Fruit fly (Drosophila melanogaster) whole organism, embryonic: Measurements from ENCODE around the gene CG1161.

Experiments used
- Asciz ChIP-seq: fragments of 200-800 bp; sonication (Bioruptor generic); optimal IDR thresholded peaks from 2 replicates; lab custom pipeline; 2017; ENCODE audit warnings: missing biosample characterization, mild to moderate bottlenecking, missing genetic modification characterization, missing genetic modification reagents
- CG11085 ChIP-seq: fragments of 200-800 bp; sonication (Bioruptor generic); IDR thresholded peaks from 2 replicates; pipeline ENCODE4 v1.3.6; 2022; ENCODE audit warnings: missing biosample characterization, missing genetic modification characterization
- CG12104 ChIP-seq: fragments of 200-800 bp; sonication (Bioruptor generic); optimal IDR thresholded peaks from 3 replicates; lab custom pipeline; 2016; ENCODE audit warnings: missing biosample characterization, missing genetic modification characterization
- CG12219 ChIP-seq: fragments of 200-800 bp; sonication (Bioruptor generic); optimal IDR thresholded peaks from 3 replicates; lab custom pipeline; 2018; ENCODE audit warnings: missing biosample characterization, mild to moderate bottlenecking, missing genetic modification characterization
- CG16815 ChIP-seq: fragments of 200-800 bp; sonication (Bioruptor generic); optimal IDR thresholded peaks from 3 replicates; lab custom pipeline; 2017; ENCODE audit warnings: missing biosample characterization, mild to moderate bottlenecking, missing genetic modification characterization
- CG17361 ChIP-seq: fragments of 200-800 bp; sonication (Bioruptor generic); IDR thresholded peaks from 3 replicates; pipeline ENCODE4 v1.3.6; 2022; ENCODE audit warnings: missing biosample characterization, missing genetic modification characterization
- CG30020 ChIP-seq: fragments of 200-800 bp; optimal IDR thresholded peaks from 2 replicates; lab custom pipeline; 2019; ENCODE audit warnings: missing biosample characterization, mild to moderate bottlenecking, missing genetic modification characterization, moderate library complexity
- CG43689 ChIP-seq: fragments of 200-800 bp; sonication (Bioruptor generic); IDR thresholded peaks from 2 replicates; pipeline ENCODE4 v1.3.6; 2022; ENCODE audit warnings: missing biosample characterization, missing genetic modification characterization
- CG4730 ChIP-seq: fragments of 200-800 bp; sonication (Bioruptor generic); IDR thresholded peaks from 2 replicates; pipeline ENCODE4 v1.3.6; 2022; ENCODE audit warnings: missing biosample characterization, missing genetic modification characterization
- CG6175 ChIP-seq: fragments of 200-800 bp; sonication (Bioruptor generic); IDR thresholded peaks from 3 replicates; pipeline ENCODE4 v1.3.6; 2022; ENCODE audit warnings: missing biosample characterization, missing genetic modification characterization
- CG6854 ChIP-seq: fragments of 200-800 bp; sonication (Bioruptor generic); optimal IDR thresholded peaks from 3 replicates; lab custom pipeline; 2017; ENCODE audit warnings: missing biosample characterization, mild to moderate bottlenecking, missing genetic modification characterization
- CG7271 ChIP-seq: fragments of 200-800 bp; sonication (Bioruptor generic); optimal IDR thresholded peaks from 2 replicates; lab custom pipeline; 2018; ENCODE audit warnings: missing biosample characterization, mild to moderate bottlenecking, missing genetic modification characterization, moderate library complexity
- CG7987 ChIP-seq: fragments of 200-800 bp; sonication (Bioruptor generic); optimal IDR thresholded peaks from 2 replicates; lab custom pipeline; 2018; ENCODE audit warnings: missing biosample characterization, mild to moderate bottlenecking, missing genetic modification characterization, moderate library complexity
- CG9727 ChIP-seq: fragments of 200-800 bp; sonication (Bioruptor generic); optimal IDR thresholded peaks from 3 replicates; lab custom pipeline; 2017; ENCODE audit warnings: missing biosample characterization, mild to moderate bottlenecking, missing genetic modification characterization
- Dbx ChIP-seq: fragments of 200-800 bp; sonication (Bioruptor generic); IDR thresholded peaks from 3 replicates; pipeline ENCODE4 v1.3.6; 2022; ENCODE audit warnings: missing biosample characterization, missing genetic modification characterization
- Deaf1 ChIP-seq: fragments of 200-800 bp; optimal IDR thresholded peaks from 3 replicates; lab custom pipeline; 2019; ENCODE audit warnings: missing biosample characterization, mild to moderate bottlenecking, missing genetic modification characterization, moderate library complexity
- Dp ChIP-seq: fragments of 200-800 bp; sonication (Bioruptor generic); optimal IDR thresholded peaks from 2 replicates; lab custom pipeline; 2018; ENCODE audit warnings: missing biosample characterization, mild to moderate bottlenecking, missing genetic modification characterization, moderate library complexity
- Drgx ChIP-seq: fragments of 200-800 bp; sonication (Bioruptor generic); IDR thresholded peaks from 2 replicates; pipeline ENCODE4 v1.3.6; 2022; ENCODE audit warnings: missing biosample characterization, missing genetic modification characterization
- Gsc ChIP-seq: fragments of 200-800 bp; sonication (Bioruptor generic); IDR thresholded peaks from 2 replicates; pipeline ENCODE4 v1.3.6; 2022; ENCODE audit warnings: missing biosample characterization, missing genetic modification characterization
- HHEX ChIP-seq: fragments of 200-800 bp; sonication (Bioruptor generic); optimal IDR thresholded peaks from 3 replicates; lab custom pipeline; 2017; ENCODE audit warnings: missing biosample characterization, mild to moderate bottlenecking, missing genetic modification characterization, missing genetic modification reagents
- HLH54F ChIP-seq: fragments of 200-800 bp; sonication (Bioruptor generic); optimal IDR thresholded peaks from 3 replicates; lab custom pipeline; 2016; ENCODE audit warnings: missing biosample characterization, missing genetic modification characterization
- HLHmδ ChIP-seq: fragments of 200-800 bp; sonication (Bioruptor generic); optimal IDR thresholded peaks from 2 replicates; lab custom pipeline; 2018; ENCODE audit warnings: missing biosample characterization, mild to moderate bottlenecking, missing genetic modification characterization, moderate library complexity
- Hand ChIP-seq: fragments of 200-800 bp; sonication (Bioruptor generic); optimal IDR thresholded peaks from 2 replicates; lab custom pipeline; 2017; ENCODE audit warnings: mild to moderate bottlenecking, missing biosample characterization, missing genetic modification reagents, missing genetic modification characterization
- Hr3 ChIP-seq: fragments of 200-800 bp; sonication (Bioruptor generic); optimal IDR thresholded peaks from 3 replicates; lab custom pipeline; 2016; ENCODE audit warnings: missing biosample characterization, missing genetic modification characterization
- Hr51 ChIP-seq, 2 experiments: fragments of 200-800 bp; sonication (Bioruptor generic); optimal IDR thresholded peaks; 2 replicates in 1 of 2; 3 replicates in 1 of 2; lab custom pipeline; 2016 to 2018; ENCODE audit warnings: missing biosample characterization in 2 of 2, missing genetic modification characterization in 2 of 2, mild to moderate bottlenecking in 1 of 2, moderate library complexity in 1 of 2
- MTF-1 ChIP-seq: fragments of 200-800 bp; sonication (Bioruptor generic); optimal IDR thresholded peaks from 2 replicates; lab custom pipeline; 2018; ENCODE audit warnings: missing biosample characterization, mild to moderate bottlenecking, missing genetic modification characterization, borderline replicate concordance
- NC2α ChIP-seq: fragments of 200-800 bp; sonication (Bioruptor generic); optimal IDR thresholded peaks from 2 replicates; lab custom pipeline; 2016; ENCODE audit warnings: missing biosample characterization, missing genetic modification characterization
- Ssrp ChIP-seq: fragments of 200-800 bp; sonication (Bioruptor generic); optimal IDR thresholded peaks from 2 replicates; lab custom pipeline; 2018; ENCODE audit warnings: missing biosample characterization, mild to moderate bottlenecking, missing genetic modification characterization, moderate library complexity
- Xbp1 ChIP-seq: fragments of 200-800 bp; sonication (Bioruptor generic); optimal IDR thresholded peaks from 3 replicates; lab custom pipeline; 2016; ENCODE audit warnings: missing biosample characterization, mild to moderate bottlenecking, missing genetic modification characterization
- Xrp1 ChIP-seq: fragments of 200-800 bp; sonication (Bioruptor generic); IDR thresholded peaks from 2 replicates; pipeline ENCODE4 v1.3.6; 2022; ENCODE audit warnings: missing biosample characterization, missing genetic modification characterization
- ab ChIP-seq: fragments of 200-800 bp; sonication (Bioruptor generic); optimal IDR thresholded peaks from 2 replicates; lab custom pipeline; 2016; ENCODE audit warnings: missing biosample characterization, missing genetic modification characterization
- ash1 ChIP-seq: fragments of 200-800 bp; sonication (Bioruptor generic); optimal IDR thresholded peaks from 2 replicates; lab custom pipeline; 2018; ENCODE audit warnings: missing biosample characterization, mild to moderate bottlenecking, missing genetic modification characterization
- bsh ChIP-seq, 2 experiments: fragments of 200-800 bp; sonication (Bioruptor generic); optimal IDR thresholded peaks; 2 replicates each; lab custom pipeline; 2017 to 2018; ENCODE audit warnings: mild to moderate bottlenecking in 2 of 2, missing biosample characterization in 2 of 2, missing genetic modification characterization in 2 of 2, moderate library complexity in 1 of 2
- chinmo ChIP-seq: fragments of 200-800 bp; sonication (Bioruptor generic); IDR thresholded peaks from 4 replicates; pipeline ENCODE4 v1.3.6; 2022; ENCODE audit warnings: missing biosample characterization, missing genetic modification characterization; ENCODE audit not compliant: partially characterized antibody
- da ChIP-seq: fragments of 200-800 bp; sonication (Bioruptor generic); optimal IDR thresholded peaks from 2 replicates; lab custom pipeline; 2016; ENCODE audit warnings: missing biosample characterization, missing genetic modification characterization
- danr ChIP-seq: fragments of 200-800 bp; sonication (Bioruptor generic); IDR thresholded peaks from 2 replicates; pipeline ENCODE4 v1.3.6; 2022; ENCODE audit warnings: missing biosample characterization, missing genetic modification characterization
- dmrt99B ChIP-seq: fragments of 200-800 bp; sonication (Bioruptor generic); optimal IDR thresholded peaks from 2 replicates; lab custom pipeline; 2018; ENCODE audit warnings: missing biosample characterization, mild to moderate bottlenecking, missing genetic modification characterization, moderate library complexity
- dpn ChIP-seq, 2 experiments: fragments of 200-800 bp; sonication (Bioruptor generic); optimal IDR thresholded peaks; 3 replicates each; lab custom pipeline; 2016; ENCODE audit warnings: missing biosample characterization in 2 of 2, missing genetic modification characterization in 2 of 2
- exex ChIP-seq: fragments of 200-800 bp; sonication (Bioruptor generic); optimal IDR thresholded peaks from 4 replicates; lab custom pipeline; 2018; ENCODE audit warnings: missing biosample characterization, mild to moderate bottlenecking, missing genetic modification characterization, moderate library complexity
- ftz-f1 ChIP-seq: fragments of 200-800 bp; sonication (Bioruptor generic); optimal IDR thresholded peaks from 2 replicates; lab custom pipeline; 2016; ENCODE audit warnings: missing biosample characterization, missing genetic modification characterization
- gcm2 ChIP-seq: fragments of 200-800 bp; sonication (Bioruptor generic); optimal IDR thresholded peaks from 2 replicates; lab custom pipeline; 2016; ENCODE audit warnings: missing biosample characterization, missing genetic modification characterization
- insv ChIP-seq, 2 experiments: fragments of 200-800 bp; sonication (Bioruptor generic); optimal IDR thresholded peaks; 3 replicates each; lab custom pipeline; 2016 to 2018; ENCODE audit warnings: missing biosample characterization in 2 of 2, missing genetic modification characterization in 2 of 2
- lola ChIP-seq, 3 experiments: fragments of >200 bp in 2 of 3; fragments of 200-800 bp in 1 of 3; sonication (Bioruptor generic) in 1 of 3; optimal IDR thresholded peaks; 2 replicates each; lab custom pipeline; 2017 to 2019; ENCODE audit warnings: missing biosample characterization in 3 of 3, missing genetic modification characterization in 3 of 3, mild to moderate bottlenecking in 1 of 3, moderate library complexity in 1 of 3
- pho ChIP-seq: fragments of 200-800 bp; sonication (Bioruptor generic); optimal IDR thresholded peaks from 2 replicates; lab custom pipeline; 2016; ENCODE audit warnings: missing biosample characterization, missing genetic modification characterization
- pum ChIP-seq: fragments of 200-800 bp; sonication (Bioruptor generic); optimal IDR thresholded peaks from 2 replicates; lab custom pipeline; 2016; ENCODE audit warnings: missing biosample characterization, missing genetic modification characterization
- rib ChIP-seq: fragments of 200-800 bp; sonication (Bioruptor generic); IDR thresholded peaks from 2 replicates; pipeline ENCODE4 v1.3.6; 2022; ENCODE audit warnings: missing biosample characterization, missing genetic modification characterization
- schlank ChIP-seq: fragments of 200-800 bp; sonication (Bioruptor generic); optimal IDR thresholded peaks from 2 replicates; lab custom pipeline; 2018; ENCODE audit warnings: missing biosample characterization, mild to moderate bottlenecking, missing genetic modification characterization
- shn ChIP-seq: fragments of 200-800 bp; sonication (Bioruptor generic); optimal IDR thresholded peaks from 3 replicates; lab custom pipeline; 2016; ENCODE audit warnings: missing biosample characterization, missing genetic modification characterization
- stwl ChIP-seq: fragments of 200-800 bp; sonication (Bioruptor generic); optimal IDR thresholded peaks from 3 replicates; lab custom pipeline; 2018; ENCODE audit warnings: missing biosample characterization, mild to moderate bottlenecking, missing genetic modification characterization, moderate library complexity
- tx ChIP-seq: fragments of 200-800 bp; sonication (Bioruptor generic); optimal IDR thresholded peaks from 2 replicates; lab custom pipeline; 2016; ENCODE audit warnings: missing biosample characterization, missing genetic modification characterization
- zen2 ChIP-seq: fragments of 200-800 bp; sonication (Bioruptor generic); IDR thresholded peaks from 3 replicates; pipeline ENCODE4 v1.3.6; 2022; ENCODE audit warnings: missing biosample characterization, missing genetic modification characterization; ENCODE audit not compliant: partially characterized antibody

Gene CG1161

dm6 chr3R:5320672-5321071 lies 34.2 kb upstream of the CG1161 start (continued):
- TF ChIP-seq da (GFP tag; lab: Kevin White, UChicago) (no peak), dmrt99B (no peak), shn (GFP tag; lab: Kevin White, UChicago) (no peak), CG7271 (tag; lab: Kevin White, UChicago) (no peak), CG17361 (GFP tag; lab: Robert Waterston, UW) (no peak), NC2α (GFP tag; lab: Kevin White, UChicago) (no peak), danr (GFP tag; lab: Robert Waterston, UW) (no peak), Deaf1 (tag; lab: Kevin White, UChicago) (no peak), insv (GFP tag; optimal IDR thresholded peaks at IDR 0.05; lab: Kevin White, UChicago) (no peak), pum (GFP tag; lab: Kevin White, UChicago) (no peak), HLHmδ (GFP tag; lab: Kevin White, UChicago) (no peak), CG12104 (GFP tag; lab: Kevin White, UChicago) (no peak), Xrp1 (GFP tag; lab: Robert Waterston, UW) (peak; percentile 26; the same call in 1 of the 2 replicates), bsh (GFP tag; optimal IDR thresholded peaks at IDR 0.05; lab: Kevin White, UChicago) (no peak), pho (GFP tag; lab: Kevin White, UChicago) (no peak), ftz-f1 (GFP tag; lab: Kevin White, UChicago) (no peak), CG43689 (GFP tag; lab: Robert Waterston, UW) (no peak), Xbp1 (GFP tag; lab: Kevin White, UChicago) (no peak), schlank (no peak), Gsc (GFP tag; lab: Robert Waterston, UW) (no peak), HLH54F (no peak), chinmo (GFP tag; lab: Robert Waterston, UW) (no peak), ash1 (GFP tag; lab: Kevin White, UChicago) (no peak), dpn (GFP tag; optimal IDR thresholded peaks at IDR 0.05; lab: Kevin White, UChicago) (no peak), CG9727 (GFP tag; lab: Kevin White, UChicago) (no peak), CG30020 (tag; lab: Kevin White, UChicago) (no peak), Dbx (GFP tag; lab: Robert Waterston, UW) (no peak), zen2 (GFP tag; lab: Robert Waterston, UW) (no peak), exex (no peak), CG6854 (GFP tag; lab: Kevin White, UChicago) (no peak), Hr3 (GFP tag; lab: Kevin White, UChicago) (no peak), HHEX (peak; percentile 34), Drgx (GFP tag; lab: Robert Waterston, UW) (no peak), Ssrp (no peak), Hand (no peak), CG16815 (GFP tag; lab: Kevin White, UChicago) (no peak), ab (GFP tag; lab: Kevin White, UChicago) (no peak), CG7987 (GFP tag; lab: Kevin White, UChicago) (peak; percentile 45), Hr51 (GFP tag; optimal IDR thresholded peaks at IDR 0.05; lab: Kevin White, UChicago) (no peak), CG4730 (GFP tag; lab: Robert Waterston, UW) (no peak), tx (GFP tag; lab: Kevin White, UChicago) (no peak), CG12219 (GFP tag; lab: Kevin White, UChicago) (peak; percentile 10), stwl (tag; lab: Kevin White, UChicago) (no peak), lola (GFP tag; optimal IDR thresholded peaks at IDR 0.05; lab: Kevin White, UChicago) (no peak), Dp (GFP tag; lab: Kevin White, UChicago) (no peak), CG6175 (GFP tag; lab: Robert Waterston, UW) (no peak), rib (GFP tag; lab: Robert Waterston, UW) (no peak), gcm2 (GFP tag; lab: Kevin White, UChicago) (no peak), Asciz (GFP tag; lab: Kevin White, UChicago) (no peak), CG11085 (GFP tag; lab: Robert Waterston, UW) (no peak), MTF-1 (GFP tag; lab: Kevin White, UChicago) (no peak)
